Worm (Caenorhabditis elegans) whole organism, young adult: ENCODE measurements around the gene K01A12.2.
A peak's percentile ranks its signal among the peaks of the same experiment; 100 is the strongest.

Experiments used
- B0019.2 ChIP-seq: fragments of 200-800 bp; sonication (Bioruptor generic); conservative IDR thresholded peaks from 2 replicates; pipeline ENCODE4 v1.3.6; 2022; ENCODE audit warnings: missing genetic modification reagents, missing genetic modification characterization, missing compliant biosample characterization
- B0261.1 ChIP-seq: sonication (generic microtip); optimal IDR thresholded peaks from 2 replicates; lab custom pipeline; 2016; ENCODE audit warnings: mild to moderate bottlenecking, missing genetic modification characterization, moderate library complexity, missing compliant biosample characterization
- B0336.3 ChIP-seq: fragments of 200-800 bp; sonication (Bioruptor generic); IDR thresholded peaks from 2 replicates; pipeline ENCODE4 v1.3.6; 2022; ENCODE audit warnings: missing genetic modification characterization, missing compliant biosample characterization
- F23B12.7 ChIP-seq: sonication (generic microtip); optimal IDR thresholded peaks from 2 replicates; lab custom pipeline; 2017; ENCODE audit warnings: missing genetic modification characterization, mild to moderate bottlenecking, missing compliant biosample characterization, antibody characterized with exemption, moderate library complexity; ENCODE audit not compliant: insufficient read depth
- K11D2.4 ChIP-seq: fragments of 200-800 bp; sonication (Bioruptor generic); IDR thresholded peaks from 2 replicates; pipeline ENCODE4 v1.3.6; 2022; ENCODE audit warnings: missing genetic modification reagents, missing genetic modification characterization, missing compliant biosample characterization
- Y53F4B.3 ChIP-seq: fragments of 200-800 bp; sonication (Bioruptor generic); IDR thresholded peaks from 2 replicates; pipeline ENCODE4 v1.3.6; 2022; ENCODE audit warnings: missing genetic modification reagents, missing genetic modification characterization, missing compliant biosample characterization
- Y53G8AR.9 ChIP-seq: fragments of 200-800 bp; sonication (Bioruptor generic); conservative IDR thresholded peaks from 2 replicates; pipeline ENCODE4 v1.3.6; 2022; ENCODE audit warnings: missing genetic modification reagents, missing genetic modification characterization, missing compliant biosample characterization
- Y56A3A.18 ChIP-seq: fragments of 200-800 bp; sonication (Bioruptor generic); IDR thresholded peaks from 2 replicates; pipeline ENCODE4 v1.3.6; 2022; ENCODE audit warnings: missing genetic modification reagents, missing genetic modification characterization, missing compliant biosample characterization
- akir-1 ChIP-seq: fragments of 200-800 bp; sonication (Bioruptor generic); optimal IDR thresholded peaks from 2 replicates; lab custom pipeline; 2018; ENCODE audit warnings: mild to moderate bottlenecking, missing genetic modification characterization, moderate library complexity, missing compliant biosample characterization
- atf-7 ChIP-seq: sonication (generic microtip); optimal IDR thresholded peaks from 2 replicates; lab custom pipeline; 2017; ENCODE audit warnings: mild to moderate bottlenecking, missing genetic modification characterization, missing compliant biosample characterization
- athp-1 ChIP-seq: sonication (generic microtip); optimal IDR thresholded peaks from 2 replicates; lab custom pipeline; 2017; ENCODE audit warnings: mild to moderate bottlenecking, missing genetic modification characterization, missing compliant biosample characterization
- attf-5 ChIP-seq: fragments of 200-800 bp; sonication (Bioruptor generic); optimal IDR thresholded peaks from 2 replicates; lab custom pipeline; 2018; ENCODE audit warnings: mild to moderate bottlenecking, missing genetic modification characterization, missing compliant biosample characterization
- cebp-1 ChIP-seq, 2 experiments: fragments of 200-800 bp in 1 of 2; sonication (Bioruptor generic) in 1 of 2; sonication (generic microtip) in 1 of 2; IDR thresholded peaks in 1 of 2; optimal IDR thresholded peaks in 1 of 2; 2 replicates each; pipeline versions ENCODE4 v1.3.6 to Lab custom; 2017 to 2022; ENCODE audit warnings: missing compliant biosample characterization in 2 of 2, missing genetic modification characterization in 2 of 2, mild to moderate bottlenecking in 1 of 2, missing genetic modification reagents in 1 of 2, moderate library complexity in 1 of 2
- cebp-2 ChIP-seq: fragments of 200-800 bp; sonication (Bioruptor generic); IDR thresholded peaks from 2 replicates; pipeline ENCODE4 v1.3.6; 2022; ENCODE audit warnings: missing genetic modification characterization, missing compliant biosample characterization
- ceh-27 ChIP-seq: fragments of 200-800 bp; sonication (Bioruptor generic); optimal IDR thresholded peaks from 2 replicates; lab custom pipeline; 2018; ENCODE audit warnings: mild to moderate bottlenecking, missing genetic modification characterization, moderate library complexity, missing compliant biosample characterization
- ceh-58 ChIP-seq: fragments of 200-800 bp; sonication (Bioruptor generic); IDR thresholded peaks from 2 replicates; pipeline ENCODE4 v1.3.6; 2022; ENCODE audit warnings: missing genetic modification characterization, missing compliant biosample characterization
- chd-7 ChIP-seq: sonication (generic microtip); optimal IDR thresholded peaks from 2 replicates; lab custom pipeline; 2016; ENCODE audit warnings: mild to moderate bottlenecking, missing genetic modification characterization, moderate library complexity, missing compliant biosample characterization
- die-1 ChIP-seq: sonication (generic microtip); optimal IDR thresholded peaks from 2 replicates; lab custom pipeline; 2016; ENCODE audit warnings: missing genotype, mild to moderate bottlenecking, missing genetic modification characterization, missing compliant biosample characterization
- dox-1 ChIP-seq: fragments of 200-800 bp; sonication (Bioruptor generic); IDR thresholded peaks from 2 replicates; pipeline ENCODE4 v1.3.6; 2022; ENCODE audit warnings: missing genetic modification reagents, missing genetic modification characterization, missing compliant biosample characterization
- ets-4 ChIP-seq: fragments of 200-800 bp; sonication (Bioruptor generic); optimal IDR thresholded peaks from 2 replicates; lab custom pipeline; 2018; ENCODE audit warnings: mild to moderate bottlenecking, missing genetic modification characterization, missing compliant biosample characterization
- gei-17 ChIP-seq: fragments of 200-800 bp; sonication (Bioruptor generic); optimal IDR thresholded peaks from 2 replicates; lab custom pipeline; 2018; ENCODE audit warnings: mild to moderate bottlenecking, missing genetic modification characterization, missing compliant biosample characterization
- hmg-1.2 ChIP-seq: fragments of 200-800 bp; sonication (Bioruptor generic); IDR thresholded peaks from 2 replicates; pipeline ENCODE4 v1.3.6; 2022; ENCODE audit warnings: missing genetic modification reagents, missing genetic modification characterization, missing compliant biosample characterization
- let-607 ChIP-seq, 2 experiments: fragments of 200-800 bp in 1 of 2; sonication (Bioruptor generic) in 1 of 2; sonication (generic microtip) in 1 of 2; optimal IDR thresholded peaks; 2 replicates each; lab custom pipeline; 2016 to 2018; ENCODE audit warnings: mild to moderate bottlenecking in 2 of 2, missing compliant biosample characterization in 2 of 2, missing genetic modification characterization in 2 of 2, moderate library complexity in 2 of 2, missing genotype in 1 of 2
- lin-40 ChIP-seq: sonication (generic microtip); optimal IDR thresholded peaks from 2 replicates; lab custom pipeline; 2016; ENCODE audit warnings: missing genetic modification characterization, mild to moderate bottlenecking, missing compliant biosample characterization, missing genotype, missing genetic modification reagents
- lin-54 ChIP-seq: fragments of 200-800 bp; sonication (Bioruptor generic); optimal IDR thresholded peaks from 2 replicates; lab custom pipeline; 2018; ENCODE audit warnings: mild to moderate bottlenecking, missing genetic modification characterization, missing compliant biosample characterization
- lsl-1 ChIP-seq: fragments of 200-800 bp; sonication (Bioruptor generic); optimal IDR thresholded peaks from 2 replicates; lab custom pipeline; 2018; ENCODE audit warnings: mild to moderate bottlenecking, missing genetic modification characterization, moderate library complexity, missing compliant biosample characterization
- lsy-27 ChIP-seq: sonication (generic microtip); optimal IDR thresholded peaks from 2 replicates; lab custom pipeline; 2017; ENCODE audit warnings: missing genetic modification characterization, mild to moderate bottlenecking, missing compliant biosample characterization, antibody characterized with exemption, missing genotype, borderline replicate concordance; ENCODE audit not compliant: insufficient read depth
- madf-3 ChIP-seq: fragments of 200-800 bp; sonication (Bioruptor generic); IDR thresholded peaks from 2 replicates; pipeline ENCODE4 v1.3.6; 2022; ENCODE audit warnings: missing genetic modification reagents, missing genetic modification characterization, missing compliant biosample characterization
- madf-8 ChIP-seq: fragments of 200-800 bp; sonication (Bioruptor generic); conservative IDR thresholded peaks from 2 replicates; pipeline ENCODE4 v1.3.6; 2022; ENCODE audit warnings: missing genetic modification reagents, missing genetic modification characterization, missing compliant biosample characterization
- mel-28 ChIP-seq: sonication (generic microtip); optimal IDR thresholded peaks from 2 replicates; lab custom pipeline; 2016; ENCODE audit warnings: borderline replicate concordance, mild to moderate bottlenecking, missing genetic modification characterization, missing compliant biosample characterization
- nhr-120 ChIP-seq: fragments of 200-800 bp; sonication (Bioruptor generic); IDR thresholded peaks from 2 replicates; pipeline ENCODE4 v1.3.6; 2022; ENCODE audit warnings: missing genetic modification characterization, missing compliant biosample characterization
- nhr-80 ChIP-seq: sonication (generic microtip); optimal IDR thresholded peaks from 2 replicates; lab custom pipeline; 2016; ENCODE audit warnings: missing genetic modification characterization, missing compliant biosample characterization
- rec-8 ChIP-seq, 2 experiments: sonication (generic microtip); optimal IDR thresholded peaks; 2 replicates each; lab custom pipeline; 2016; ENCODE audit warnings: mild to moderate bottlenecking in 2 of 2, missing genetic modification characterization in 2 of 2, missing genetic modification reagents in 2 of 2, missing genotype in 2 of 2, missing biosample characterization in 1 of 2, missing compliant biosample characterization in 1 of 2, moderate library complexity in 1 of 2
- repo-1 ChIP-seq: sonication (generic microtip); optimal IDR thresholded peaks from 2 replicates; lab custom pipeline; 2017; ENCODE audit warnings: mild to moderate bottlenecking, missing genetic modification characterization, missing compliant biosample characterization
- snpc-4 ChIP-seq, 5 experiments: fragments of 150-350 bp in 1 of 5; sonication (generic microtip) in 4 of 5; optimal IDR thresholded peaks; 2 replicates each; lab custom pipeline; 2014 to 2018; ENCODE audit warnings: missing genetic modification characterization in 5 of 5, missing biosample characterization in 3 of 5, antibody characterized with exemption in 2 of 5, mild to moderate bottlenecking in 2 of 5, missing compliant biosample characterization in 2 of 5, missing genotype in 2 of 5, moderate library complexity in 2 of 5, missing genetic modification reagents in 1 of 5
- zfh-2 ChIP-seq: fragments of 200-800 bp; sonication (Bioruptor generic); conservative IDR thresholded peaks from 2 replicates; pipeline ENCODE4 v1.3.6; 2022; ENCODE audit warnings: missing genetic modification reagents, missing genetic modification characterization, missing compliant biosample characterization
- ztf-18 ChIP-seq: sonication (generic microtip); optimal IDR thresholded peaks from 2 replicates; lab custom pipeline; 2016; ENCODE audit warnings: missing genotype, mild to moderate bottlenecking, missing genetic modification characterization, missing compliant biosample characterization

The K01A12.2 gene

ce11 chrX:8599725-8600124 lies 13.4 kb upstream of the K01A12.2 start:
- no peak for TF ChIP-seq madf-8 (GFP tag; lab: Robert Waterston, UW)

- TF ChIP-seq lsl-1 (GFP tag; lab: Kevin White, UChicago) (no peak), B0019.2 (GFP tag; lab: Robert Waterston, UW) (no peak), die-1 (tag; lab: Kevin White, UChicago) (no peak), Y53G8AR.9 (no peak), lin-40 (tag; lab: Kevin White, UChicago) (no peak), ceh-58 (GFP tag; lab: Robert Waterston, UW) (no peak), B0261.1 (tag; lab: Kevin White, UChicago) (no peak), athp-1 (no peak), madf-3 (GFP tag; lab: Robert Waterston, UW) (no peak), chd-7 (no peak)
These were observed 11.9 kb upstream of the K01A12.2 start, which contains the start of gene F18E9.1 for ce11 chrX:8601235-8601634. F18E9.1 (plus strand) TSS chrX:8601535.

- no peak for TF ChIP-seq Y53F4B.3 (GFP tag; lab: Robert Waterston, UW)
- 0 out of 2 replicates have a peak, but pooled peaks have one; percentile 26 for TF ChIP-seq cebp-2 (GFP tag; lab: Robert Waterston, UW)
These were observed 10.3 kb upstream of the K01A12.2 start for ce11 chrX:8602722-8603427.

- no peak for TF ChIP-seq rec-8 (tag; optimal IDR thresholded peaks at IDR 0.05; lab: Kevin White, UChicago)
- TF ChIP-seq zfh-2 (GFP tag; lab: Robert Waterston, UW), result 0 out of 2 replicates have a peak, but pooled peaks have one; percentile 29
- TF ChIP-seq atf-7 (tag; lab: Kevin White, UChicago), result peak; percentile 88
- no peak for TF ChIP-seq ztf-18 (tag; lab: Kevin White, UChicago)
- TF ChIP-seq nhr-80, result peak; percentile 88
- TF ChIP-seq ets-4 (GFP tag; lab: Kevin White, UChicago), result peak; percentile 8
- TF ChIP-seq dox-1 (GFP tag; lab: Robert Waterston, UW), result peak; percentile 63
- no peak for TF ChIP-seq akir-1 (GFP tag; lab: Kevin White, UChicago)
- no peak for TF ChIP-seq F23B12.7 (tag; lab: Kevin White, UChicago)
- TF ChIP-seq let-607 (tag; optimal IDR thresholded peaks at IDR 0.05; lab: Kevin White, UChicago), result peak in 1 of 2 experiments; percentile 22
- peak; percentile 35; the same call in 1 of the 2 replicates for TF ChIP-seq B0336.3 (GFP tag; lab: Robert Waterston, UW)
- no peak for TF ChIP-seq repo-1 (tag; lab: Kevin White, UChicago)
These were observed 9.0 kb upstream of the K01A12.2 start for ce11 chrX:8604160-8604559.

DNA sequence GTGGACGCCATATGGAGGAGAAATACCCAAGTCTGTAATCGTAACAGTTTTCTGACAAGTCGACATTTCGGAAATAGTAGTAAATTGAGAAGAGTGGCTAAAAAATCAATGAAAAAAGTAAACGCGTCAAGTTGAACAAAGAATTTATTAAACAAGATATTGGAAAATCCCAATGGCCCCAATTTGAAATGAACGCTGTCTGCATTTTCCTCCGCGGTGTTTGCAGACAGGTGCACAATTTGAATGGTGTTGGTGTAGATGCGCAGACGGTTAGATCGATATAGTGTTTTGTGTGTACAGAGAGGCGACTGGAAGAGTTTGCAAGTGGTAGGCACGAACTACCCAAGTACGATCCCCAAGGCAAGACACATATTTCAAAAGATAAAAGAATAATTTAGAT lies 8.1 kb upstream of the K01A12.2 start, which contains the start of the genes H35N09.2 and H35N09.1:
TSS of gene H35N09.2 (minus strand) at position 54 of the 400 bp plus-strand sequence.
TSS of gene H35N09.1 (plus strand) at position 335 of the 400 bp plus-strand sequence.
- TF ChIP-seq lin-54 (peak; percentile 42), ztf-18 (tag; lab: Kevin White, UChicago) (no peak), ets-4 (GFP tag; lab: Kevin White, UChicago) (no peak), snpc-4 (GFP tag; optimal IDR thresholded peaks at IDR 0.05; lab: Kevin White, UChicago) (no peak), snpc-4 (tag; optimal IDR thresholded peaks at IDR 0.05; lab: Kevin White, UChicago) (peak in 1 of 4 experiments; percentile 31), K11D2.4 (0 out of 2 replicates have a peak, but pooled peaks have one; percentile 10), nhr-80 (peak; percentile 32), lsy-27 (tag; lab: Kevin White, UChicago) (no peak), attf-5 (GFP tag; lab: Kevin White, UChicago) (peak; percentile 91), Y56A3A.18 (GFP tag; lab: Robert Waterston, UW) (no peak), gei-17 (GFP tag; lab: Kevin White, UChicago) (no peak), cebp-1 (GFP tag; IDR thresholded peaks at IDR 0.05; lab: Robert Waterston, UW) (no peak), cebp-1 (tag; optimal IDR thresholded peaks at IDR 0.05; lab: Kevin White, UChicago) (peak; percentile 0), mel-28 (no peak), hmg-1.2 (GFP tag; lab: Robert Waterston, UW) (peak; percentile 68; the same call in 1 of the 2 replicates), ceh-27 (GFP tag; lab: Kevin White, UChicago) (peak; percentile 18), nhr-120 (GFP tag; lab: Robert Waterston, UW) (no peak)
